Fruit fly (Drosophila melanogaster): ENCODE results near the gene shps.

- TF ChIP-seq salr (GFP tag; optimal IDR thresholded peaks at IDR 0.05) (no peak), Eip75B (GFP tag; optimal IDR thresholded peaks at IDR 0.05) (no peak), Sox14 (GFP tag; optimal IDR thresholded peaks at IDR 0.05) (no peak), CG32006 (GFP tag; optimal IDR thresholded peaks at IDR 0.05) (no peak), CG6163 (GFP tag; IDR thresholded peaks at IDR 0.05) (no peak), fd85E (GFP tag; optimal IDR thresholded peaks at IDR 0.05) (no peak), CG7368 (GFP tag; optimal IDR thresholded peaks at IDR 0.05) (no peak), Gug (GFP tag; IDR thresholded peaks at IDR 0.05) (no peak), CG11762 (GFP tag; optimal IDR thresholded peaks at IDR 0.05; ENCODE audit: insufficient read depth) (no peak), dac (GFP tag; optimal IDR thresholded peaks at IDR 0.05) (no peak), Ets21C (GFP tag; optimal IDR thresholded peaks at IDR 0.05) (no peak)
Measured at dm6 chr3R:24270578-24270977, 8.8 kb upstream of the shps start.

All from whole organism, prepupa.